Worm (Caenorhabditis elegans) whole organism, L1 larva: ENCODE data around the gene srsx-19.

Experiments
- C04F5.9 ChIP-seq: sonication (generic microtip); optimal IDR thresholded peaks from 2 replicates; lab custom pipeline; 2016; ENCODE audit warnings: missing genetic modification characterization, missing compliant biosample characterization
- C16A3.4 ChIP-seq: fragments of 150-350 bp; optimal IDR thresholded peaks from 2 replicates; lab custom pipeline; 2014; ENCODE audit warnings: missing biosample characterization, missing genetic modification characterization
- C34B4.2 ChIP-seq: sonication (generic microtip); optimal IDR thresholded peaks from 2 replicates; lab custom pipeline; 2017; ENCODE audit warnings: mild to moderate bottlenecking, missing genetic modification characterization, missing compliant biosample characterization
- Y116A8C.19 ChIP-seq: sonication (generic microtip); optimal IDR thresholded peaks from 2 replicates; lab custom pipeline; 2016; ENCODE audit warnings: missing compliant biosample characterization, missing genetic modification characterization, borderline replicate concordance
- aha-1 ChIP-seq: fragments of 150-350 bp; optimal IDR thresholded peaks from 2 replicates; lab custom pipeline; 2014; ENCODE audit warnings: missing biosample characterization, missing genetic modification characterization
- aly-2 ChIP-seq: fragments of 150-350 bp; optimal IDR thresholded peaks from 2 replicates; lab custom pipeline; 2014; ENCODE audit warnings: missing biosample characterization, missing genetic modification characterization
- ama-1 ChIP-seq: fragments of 150-350 bp; optimal IDR thresholded peaks from 2 replicates; lab custom pipeline; 2014
- blmp-1 ChIP-seq: fragments of 150-350 bp; optimal IDR thresholded peaks from 2 replicates; lab custom pipeline; 2014; ENCODE audit warnings: missing biosample characterization, missing genetic modification characterization
- ceh-8 ChIP-seq: fragments of 200-800 bp; sonication (Bioruptor generic); optimal IDR thresholded peaks from 2 replicates; lab custom pipeline; 2018; ENCODE audit warnings: mild to moderate bottlenecking, missing genetic modification characterization, moderate library complexity, missing compliant biosample characterization
- ceh-82 ChIP-seq, 3 experiments: fragments of 150-350 bp in 1 of 3; sonication (generic microtip) in 2 of 3; optimal IDR thresholded peaks; 2 replicates each; lab custom pipeline; 2014 to 2017; ENCODE audit warnings: missing biosample characterization in 3 of 3, missing genetic modification characterization in 3 of 3
- ces-1 ChIP-seq: fragments of 150-350 bp; optimal IDR thresholded peaks from 2 replicates; lab custom pipeline; 2014; ENCODE audit warnings: missing biosample characterization, missing genetic modification reagents, missing genetic modification characterization
- dpl-1 ChIP-seq, 3 experiments: fragments of 150-350 bp in 2 of 3; sonication (generic microtip) in 1 of 3; optimal IDR thresholded peaks; 2 replicates each; lab custom pipeline; 2014 to 2017; ENCODE audit warnings: missing biosample characterization in 3 of 3, missing genetic modification characterization in 3 of 3, missing genetic modification reagents in 3 of 3
- efl-1 ChIP-seq, 4 experiments: fragments of 150-350 bp; optimal IDR thresholded peaks in 3 of 4; peaks in 1 of 4; 1 replicate in 1 of 4; 2 replicates in 3 of 4; lab custom pipeline; 2014; ENCODE audit warnings: missing biosample characterization in 2 of 4, missing genetic modification characterization in 2 of 4, missing genetic modification reagents in 2 of 4
- egl-13 ChIP-seq: sonication (generic microtip); optimal IDR thresholded peaks from 2 replicates; lab custom pipeline; 2016; ENCODE audit warnings: missing genotype, missing genetic modification reagents, missing genetic modification characterization, missing compliant biosample characterization
- elt-2 ChIP-seq: sonication (generic microtip); optimal IDR thresholded peaks from 2 replicates; lab custom pipeline; 2016; ENCODE audit warnings: missing genetic modification characterization, mild to moderate bottlenecking, inconsistent platforms, missing compliant biosample characterization, missing genetic modification reagents
- ets-5 ChIP-seq: fragments of 200-800 bp; sonication (Bioruptor generic); IDR thresholded peaks from 2 replicates; pipeline ENCODE4 v1.3.6; 2022; ENCODE audit warnings: missing genetic modification characterization, missing compliant biosample characterization
- fos-1 ChIP-seq: fragments of 150-350 bp; optimal IDR thresholded peaks from 2 replicates; lab custom pipeline; 2014; ENCODE audit warnings: missing biosample characterization, missing genetic modification characterization
- grh-1 ChIP-seq: fragments of 200-800 bp; sonication (Bioruptor generic); IDR thresholded peaks from 2 replicates; pipeline ENCODE4 v1.3.6; 2022; ENCODE audit warnings: missing genetic modification reagents, missing genetic modification characterization, missing compliant biosample characterization
- hpl-2 ChIP-seq: fragments of 150-350 bp; optimal IDR thresholded peaks from 2 replicates; lab custom pipeline; 2014; ENCODE audit warnings: missing biosample characterization, missing genetic modification reagents, missing genetic modification characterization
- irx-1 ChIP-seq: sonication (generic microtip); optimal IDR thresholded peaks from 2 replicates; lab custom pipeline; 2016; ENCODE audit warnings: missing genetic modification characterization, missing compliant biosample characterization
- isw-1 ChIP-seq: fragments of 200-800 bp; sonication (Bioruptor generic); IDR thresholded peaks from 2 replicates; pipeline ENCODE4 v1.3.6; 2022; ENCODE audit warnings: missing genetic modification characterization, missing compliant biosample characterization
- jun-1 ChIP-seq: fragments of 150-350 bp; optimal IDR thresholded peaks from 2 replicates; lab custom pipeline; 2014; ENCODE audit warnings: missing biosample characterization, missing genetic modification reagents, missing genetic modification characterization
- lin-13 ChIP-seq: fragments of 150-350 bp; optimal IDR thresholded peaks from 2 replicates; lab custom pipeline; 2014; ENCODE audit warnings: missing biosample characterization, missing genetic modification reagents, missing genetic modification characterization
- lin-14 ChIP-seq: fragments of 200-800 bp; sonication (Bioruptor generic); optimal IDR thresholded peaks from 2 replicates; lab custom pipeline; 2018; ENCODE audit warnings: mild to moderate bottlenecking, missing genetic modification characterization, moderate library complexity, missing compliant biosample characterization
- lsy-2 ChIP-seq, 2 experiments: fragments of 150-350 bp; optimal IDR thresholded peaks; 2 replicates each; lab custom pipeline; 2014; ENCODE audit warnings: missing biosample characterization in 2 of 2, missing genetic modification characterization in 2 of 2
- mab-9 ChIP-seq: fragments of 200-800 bp; sonication (Bioruptor generic); IDR thresholded peaks from 2 replicates; pipeline ENCODE4 v1.3.6; 2022; ENCODE audit warnings: missing genetic modification reagents, missing genetic modification characterization, missing compliant biosample characterization
- mef-2 ChIP-seq: fragments of 150-350 bp; optimal IDR thresholded peaks from 2 replicates; lab custom pipeline; 2014; ENCODE audit warnings: missing biosample characterization, missing genetic modification characterization
- mep-1 ChIP-seq: fragments of 150-350 bp; optimal IDR thresholded peaks from 2 replicates; lab custom pipeline; 2014; ENCODE audit warnings: missing biosample characterization, missing genetic modification characterization
- nhr-11 ChIP-seq: fragments of 150-350 bp; optimal IDR thresholded peaks from 2 replicates; lab custom pipeline; 2014; ENCODE audit warnings: missing biosample characterization, missing genetic modification characterization
- nhr-12 ChIP-seq: sonication (generic microtip); optimal IDR thresholded peaks from 2 replicates; lab custom pipeline; 2017; ENCODE audit warnings: missing biosample characterization, missing genetic modification characterization
- nhr-19 ChIP-seq: fragments of 200-800 bp; sonication (Bioruptor generic); conservative IDR thresholded peaks from 2 replicates; pipeline ENCODE4 v1.3.6; 2022; ENCODE audit warnings: missing genetic modification characterization, missing compliant biosample characterization
- nhr-237 ChIP-seq: fragments of 150-350 bp; optimal IDR thresholded peaks from 2 replicates; lab custom pipeline; 2014; ENCODE audit warnings: missing biosample characterization, missing genetic modification characterization
- nhr-28 ChIP-seq: fragments of 150-350 bp; optimal IDR thresholded peaks from 2 replicates; lab custom pipeline; 2014; ENCODE audit warnings: missing biosample characterization, missing genetic modification characterization
- nhr-47 ChIP-seq: sonication (generic microtip); optimal IDR thresholded peaks from 2 replicates; lab custom pipeline; 2016; ENCODE audit warnings: mild to moderate bottlenecking, missing genetic modification characterization, moderate library complexity, missing compliant biosample characterization
- nhr-71 ChIP-seq: sonication (generic microtip); optimal IDR thresholded peaks from 2 replicates; lab custom pipeline; 2016; ENCODE audit warnings: mild to moderate bottlenecking, missing genetic modification characterization, moderate library complexity, missing compliant biosample characterization
- nhr-76 ChIP-seq: sonication (generic microtip); optimal IDR thresholded peaks from 2 replicates; lab custom pipeline; 2017; ENCODE audit warnings: missing biosample characterization, missing genetic modification characterization
- nhr-77 ChIP-seq: fragments of 150-350 bp; optimal IDR thresholded peaks from 2 replicates; lab custom pipeline; 2014; ENCODE audit warnings: missing biosample characterization, missing genetic modification characterization
- nhr-84 ChIP-seq: sonication (generic microtip); optimal IDR thresholded peaks from 2 replicates; lab custom pipeline; 2017; ENCODE audit warnings: missing biosample characterization, missing genetic modification characterization
- nhr-90 ChIP-seq: sonication (generic microtip); optimal IDR thresholded peaks from 2 replicates; lab custom pipeline; 2016; ENCODE audit warnings: mild to moderate bottlenecking, missing genetic modification characterization, missing compliant biosample characterization; ENCODE audit not compliant: poor library complexity
- pag-3 ChIP-seq: sonication (generic microtip); optimal IDR thresholded peaks from 2 replicates; lab custom pipeline; 2017; ENCODE audit warnings: missing genetic modification characterization, mild to moderate bottlenecking, missing compliant biosample characterization, antibody characterized with exemption, borderline replicate concordance; ENCODE audit not compliant: insufficient read depth
- pax-3 ChIP-seq: fragments of 200-800 bp; sonication (Bioruptor generic); optimal IDR thresholded peaks from 2 replicates; lab custom pipeline; 2018; ENCODE audit warnings: mild to moderate bottlenecking, missing genetic modification characterization, moderate library complexity, missing compliant biosample characterization
- pqm-1 ChIP-seq: sonication (generic microtip); optimal IDR thresholded peaks from 3 replicates; lab custom pipeline; 2017; ENCODE audit warnings: missing biosample characterization, missing genetic modification characterization
- snu-23 ChIP-seq: sonication (generic microtip); optimal IDR thresholded peaks from 2 replicates; lab custom pipeline; 2016; ENCODE audit warnings: missing genetic modification characterization, missing compliant biosample characterization
- sptf-1 ChIP-seq: fragments of 150-350 bp; optimal IDR thresholded peaks from 2 replicates; lab custom pipeline; 2014; ENCODE audit warnings: missing biosample characterization, missing genetic modification characterization
- swsn-7 ChIP-seq: sonication (generic microtip); optimal IDR thresholded peaks from 2 replicates; lab custom pipeline; 2016; ENCODE audit warnings: missing genetic modification characterization, missing compliant biosample characterization
- tbx-2 ChIP-seq: sonication (generic microtip); optimal IDR thresholded peaks from 2 replicates; lab custom pipeline; 2016; ENCODE audit warnings: missing genetic modification characterization, missing compliant biosample characterization
- tlp-1 ChIP-seq: fragments of 150-350 bp; optimal IDR thresholded peaks from 2 replicates; lab custom pipeline; 2014; ENCODE audit warnings: missing biosample characterization, missing genetic modification characterization
- unc-62 ChIP-seq: fragments of 150-350 bp; optimal IDR thresholded peaks from 2 replicates; lab custom pipeline; 2014; ENCODE audit warnings: missing biosample characterization, missing genetic modification reagents, missing genetic modification characterization
- vab-15 ChIP-seq: sonication (generic microtip); optimal IDR thresholded peaks from 2 replicates; lab custom pipeline; 2017; ENCODE audit warnings: missing genotype, mild to moderate bottlenecking, missing genetic modification characterization, missing compliant biosample characterization
- ztf-11 ChIP-seq, 2 experiments: sonication (generic microtip); optimal IDR thresholded peaks; 2 replicates each; lab custom pipeline; 2016 to 2017; ENCODE audit warnings: missing genetic modification characterization in 2 of 2, missing biosample characterization in 1 of 2, missing compliant biosample characterization in 1 of 2
- ztf-4 ChIP-seq: fragments of 150-350 bp; optimal IDR thresholded peaks from 2 replicates; lab custom pipeline; 2014; ENCODE audit warnings: missing biosample characterization, missing genetic modification characterization

srsx-19 gene

ce11 chrV:13906166-13906565 lies 18.7 kb downstream of the srsx-19 start, which contains the start of gene stdh-1 (continued):
- TF ChIP-seq elt-2 (tag; lab: Kevin White, UChicago), result no peak
- no peak for TF ChIP-seq tlp-1 (tag; lab: Kevin White, UChicago)
- TF ChIP-seq ama-1, result no peak
- TF ChIP-seq nhr-76, result no peak
- TF ChIP-seq pqm-1, result no peak
- TF ChIP-seq isw-1 (GFP tag; lab: Robert Waterston, UW), result no peak
- TF ChIP-seq jun-1 (tag; lab: Kevin White, UChicago), result no peak
- peak; percentile 15 for TF ChIP-seq blmp-1 (tag; lab: Kevin White, UChicago)
- no peak for TF ChIP-seq nhr-47 (tag; lab: Kevin White, UChicago)
- TF ChIP-seq pag-3 (tag; lab: Kevin White, UChicago), result no peak
- TF ChIP-seq nhr-28 (tag; lab: Kevin White, UChicago), result no peak
- peak; percentile 5 for TF ChIP-seq C16A3.4
- no peak for TF ChIP-seq unc-62
- TF ChIP-seq egl-13 (tag; lab: Kevin White, UChicago), result no peak
- TF ChIP-seq ceh-82 (tag; optimal IDR thresholded peaks at IDR 0.05; lab: Kevin White, UChicago), result no peak
- no peak for TF ChIP-seq aha-1 (tag; lab: Kevin White, UChicago)
- TF ChIP-seq Y116A8C.19 (tag; lab: Kevin White, UChicago), result no peak

- TF ChIP-seq nhr-237 (tag; lab: Kevin White, UChicago) (no peak), mef-2 (no peak), nhr-77 (no peak), nhr-12 (no peak), efl-1 (optimal IDR thresholded peaks at IDR 0.05; lab: Kevin White, UChicago) (no peak), efl-1 (GFP tag; optimal IDR thresholded peaks at IDR 0.05 in 1 of 2; lab: Kevin White, UChicago) (peak in 1 of 2 experiments; percentile 96), hpl-2 (GFP tag; lab: Kevin White, UChicago) (peak; percentile 23), vab-15 (no peak), nhr-28 (tag; lab: Kevin White, UChicago) (no peak), C16A3.4 (peak; percentile 41), snu-23 (GFP tag; lab: Kevin White, UChicago) (peak; percentile 11), lin-14 (no peak), ama-1 (peak; percentile 96), aly-2 (no peak), mab-9 (no peak), fos-1 (tag; lab: Kevin White, UChicago) (no peak), Y116A8C.19 (tag; lab: Kevin White, UChicago) (no peak), C04F5.9 (no peak), lin-13 (no peak), ztf-11 (tag; optimal IDR thresholded peaks at IDR 0.05; lab: Kevin White, UChicago) (no peak), nhr-11 (tag; lab: Kevin White, UChicago) (no peak), nhr-71 (tag; lab: Kevin White, UChicago) (peak; percentile 38), ces-1 (no peak), aha-1 (tag; lab: Kevin White, UChicago) (no peak), grh-1 (no peak), mep-1 (tag; lab: Kevin White, UChicago) (no peak), nhr-90 (peak; percentile 64), nhr-19 (peak; percentile 54), jun-1 (tag; lab: Kevin White, UChicago) (no peak), lsy-2 (tag; optimal IDR thresholded peaks at IDR 0.05; lab: Kevin White, UChicago) (peak in 1 of 2 experiments; percentile 45), ztf-4 (tag; lab: Kevin White, UChicago) (no peak), C34B4.2 (tag; lab: Kevin White, UChicago) (no peak), tbx-2 (tag; lab: Kevin White, UChicago) (no peak), pax-3 (tag; lab: Kevin White, UChicago) (peak; percentile 82), ceh-8 (no peak), tlp-1 (tag; lab: Kevin White, UChicago) (no peak), ets-5 (no peak), nhr-84 (no peak), swsn-7 (tag; lab: Kevin White, UChicago) (no peak), irx-1 (tag; lab: Kevin White, UChicago) (no peak), dpl-1 (GFP tag; optimal IDR thresholded peaks at IDR 0.05; lab: Kevin White, UChicago) (peak in 1 of 3 experiments; percentile 6), sptf-1 (tag; lab: Kevin White, UChicago) (no peak)
Measured at ce11 chrV:13907557-13908104, 20.2 kb downstream of the srsx-19 start.
